Fruit fly (Drosophila melanogaster): Measurements from ENCODE around the gene mRpL45.

Gene mRpL45

DNA sequence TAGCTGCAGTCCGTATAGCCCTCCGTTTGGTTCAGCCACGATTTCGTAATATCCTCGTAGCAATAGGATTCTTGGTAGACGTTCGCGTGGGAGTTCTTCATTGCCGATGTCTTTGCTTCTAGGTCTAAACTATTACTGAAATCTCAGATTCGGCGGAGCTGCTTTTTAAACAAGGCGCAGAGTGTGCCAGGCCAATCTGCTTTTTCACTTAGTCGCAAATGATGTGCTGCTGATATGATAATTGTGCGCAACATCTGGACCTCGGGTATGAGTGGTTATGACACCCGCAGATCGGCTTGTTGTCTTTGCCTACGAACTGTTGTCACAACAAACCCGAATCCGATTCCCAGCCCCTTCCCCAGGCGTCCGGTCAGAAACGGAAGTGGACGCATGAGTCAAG is 31.8 kb upstream of the mRpL45 start, which contains the start of gene btn:
TSS of gene btn (minus strand) at position 101 of the 400 bp plus-strand sequence.
- TF ChIP-seq Dfd (GFP tag; optimal IDR thresholded peaks at IDR 0.05) (no peak), CG32264 (GFP tag; optimal IDR thresholded peaks at IDR 0.05) (no peak), h (GFP tag; optimal IDR thresholded peaks at IDR 0.05) (no peak), CG9705 (GFP tag; optimal IDR thresholded peaks at IDR 0.05) (no peak), psq (GFP tag; optimal IDR thresholded peaks at IDR 0.05) (no peak), brk (GFP tag; optimal IDR thresholded peaks at IDR 0.05) (no peak), GATAd (GFP tag; optimal IDR thresholded peaks at IDR 0.05) (no peak), Dif (GFP tag; optimal IDR thresholded peaks at IDR 0.05; ENCODE audit: partially characterized antibody) (no peak), tai (GFP tag; optimal IDR thresholded peaks at IDR 0.05) (no peak), Rel (GFP tag; optimal IDR thresholded peaks at IDR 0.05) (no peak), Rel (tag; optimal IDR thresholded peaks at IDR 0.05) (no peak), Abd-B (GFP tag; optimal IDR thresholded peaks at IDR 0.05) (no peak), sage (GFP tag; optimal IDR thresholded peaks at IDR 0.05) (no peak), br (GFP tag; optimal IDR thresholded peaks at IDR 0.05) (no peak), dsf (GFP tag; optimal IDR thresholded peaks at IDR 0.05; ENCODE audit: borderline replicate concordance) (no peak), dl (GFP tag; optimal IDR thresholded peaks at IDR 0.05; ENCODE audit: insufficient read depth in 1 of 2, partially characterized antibody in 2 of 2) (no peak), Hr83 (GFP tag; optimal IDR thresholded peaks at IDR 0.05; ENCODE audit: poor library complexity, severe bottlenecking) (no peak), pan (optimal IDR thresholded peaks at IDR 0.05) (no peak), Hnf4 (GFP tag; optimal IDR thresholded peaks at IDR 0.05) (no peak)

DNA sequence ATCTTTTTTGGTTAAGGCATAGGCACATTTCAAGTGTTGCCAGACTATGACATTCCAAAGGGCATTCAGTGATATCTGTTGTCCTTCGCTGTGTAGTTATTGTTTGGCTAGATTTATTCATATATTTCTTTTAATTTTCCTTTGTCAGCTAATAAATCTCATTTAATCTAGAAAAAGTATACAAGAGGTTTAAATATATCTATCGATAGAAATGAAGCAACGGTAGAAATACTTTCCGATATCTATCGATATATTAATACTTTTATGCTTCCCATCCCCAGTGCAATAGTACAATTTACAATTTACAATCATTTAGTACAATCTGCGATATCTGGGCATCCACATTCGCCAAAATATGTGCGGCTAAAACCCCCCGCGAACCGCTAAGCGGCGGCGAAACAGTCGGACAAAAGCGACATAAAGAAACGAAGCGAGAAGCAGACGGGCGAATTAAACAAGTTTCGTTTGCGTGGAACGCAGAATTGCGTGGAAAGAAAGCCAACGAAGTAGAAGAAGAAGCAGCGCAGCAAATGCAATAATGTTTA is 30.8 kb upstream of the mRpL45 start, which contains the start of gene Efa6:
TSS of gene Efa6 (plus strand) at position 337 of the 545 bp plus-strand sequence.
- TF ChIP-seq fru (GFP tag; optimal IDR thresholded peaks at IDR 0.05) (no peak), br (GFP tag; optimal IDR thresholded peaks at IDR 0.05) (no peak), psq (GFP tag; optimal IDR thresholded peaks at IDR 0.05) (peak; percentile 89), sage (GFP tag; optimal IDR thresholded peaks at IDR 0.05) (no peak), GATAd (GFP tag; optimal IDR thresholded peaks at IDR 0.05) (peak; percentile 29), Myc (optimal IDR thresholded peaks at IDR 0.05) (peak; percentile 31), Sp1 (GFP tag; optimal IDR thresholded peaks at IDR 0.05) (peak; percentile 36), sv (GFP tag; optimal IDR thresholded peaks at IDR 0.05) (peak; percentile 30), OdsH (GFP tag; optimal IDR thresholded peaks at IDR 0.05) (peak; percentile 57), lola (GFP tag; optimal IDR thresholded peaks at IDR 0.05) (no peak), h (GFP tag; optimal IDR thresholded peaks at IDR 0.05) (peak; percentile 74), Hnf4 (GFP tag; optimal IDR thresholded peaks at IDR 0.05) (peak; percentile 43), dsf (GFP tag; optimal IDR thresholded peaks at IDR 0.05; ENCODE audit: borderline replicate concordance) (peak; percentile 27), Rel (GFP tag; optimal IDR thresholded peaks at IDR 0.05) (no peak), Rel (tag; optimal IDR thresholded peaks at IDR 0.05) (peak; percentile 88), HLH106 (tag; optimal IDR thresholded peaks at IDR 0.05) (peak; percentile 31), Hr78 (GFP tag; optimal IDR thresholded peaks at IDR 0.05) (no peak), ey (GFP tag; optimal IDR thresholded peaks at IDR 0.05) (peak; percentile 3), rgr (GFP tag; optimal IDR thresholded peaks at IDR 0.05) (peak; percentile 52), brk (GFP tag; optimal IDR thresholded peaks at IDR 0.05) (no peak), Jra (GFP tag; optimal IDR thresholded peaks at IDR 0.05) (peak; percentile 63), pan (optimal IDR thresholded peaks at IDR 0.05) (no peak), jim (GFP tag; optimal IDR thresholded peaks at IDR 0.05) (no peak), foxo (GFP tag; optimal IDR thresholded peaks at IDR 0.05) (peak in 1 of 2 experiments; percentile 32), CG32264 (GFP tag; optimal IDR thresholded peaks at IDR 0.05) (no peak), CG9705 (GFP tag; optimal IDR thresholded peaks at IDR 0.05) (peak; percentile 12)

DNA sequence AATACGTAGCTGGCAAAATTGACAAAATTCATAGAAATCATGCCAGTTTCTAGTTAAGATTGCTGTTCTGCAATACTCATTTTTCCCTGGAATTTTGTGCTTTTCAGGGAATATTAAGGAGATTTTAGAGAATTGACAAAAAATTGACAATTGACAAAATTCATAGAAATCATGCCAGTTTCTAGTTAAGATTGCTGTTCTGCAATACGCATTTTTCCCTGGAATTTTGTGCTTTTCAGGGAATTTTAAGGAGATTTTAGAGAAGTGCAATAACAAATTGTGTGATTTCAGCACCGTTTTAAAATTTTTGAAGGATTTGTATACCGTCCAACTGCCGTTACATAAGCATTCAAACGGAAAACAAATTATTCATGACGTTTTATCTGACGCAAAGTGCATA is 29.5 kb upstream of the mRpL45 start:
- no peak for TF ChIP-seq brk (GFP tag; optimal IDR thresholded peaks at IDR 0.05)
- TF ChIP-seq fru (GFP tag; optimal IDR thresholded peaks at IDR 0.05): no peak
- no peak for TF ChIP-seq dsf (GFP tag; optimal IDR thresholded peaks at IDR 0.05; ENCODE audit: borderline replicate concordance)
- TF ChIP-seq Hr78 (GFP tag; optimal IDR thresholded peaks at IDR 0.05): no peak
- no peak for TF ChIP-seq Vsx2 (GFP tag; optimal IDR thresholded peaks at IDR 0.05; ENCODE audit: partially characterized antibody)
- no peak for TF ChIP-seq br (GFP tag; optimal IDR thresholded peaks at IDR 0.05)

DNA sequence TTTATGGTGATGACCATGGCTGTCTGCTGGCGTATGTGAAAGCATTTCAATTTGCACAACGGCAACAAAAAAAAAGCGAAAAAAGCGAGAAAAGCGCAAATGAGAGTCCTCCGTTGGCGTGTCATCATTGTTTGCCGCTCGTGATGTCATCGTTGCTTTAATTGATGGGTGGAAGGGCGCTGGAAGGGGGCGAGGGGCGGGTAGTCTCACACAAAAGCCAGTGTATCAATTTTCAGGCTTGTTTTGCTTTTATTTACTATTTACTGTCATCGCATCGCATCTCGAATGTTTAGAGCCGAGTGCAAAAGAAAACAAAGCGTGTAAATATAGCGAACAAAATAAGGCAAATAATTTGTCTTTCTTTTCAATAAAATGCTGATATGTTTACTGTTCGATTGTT is 29.0 kb upstream of the mRpL45 start:
- TF ChIP-seq Myc (optimal IDR thresholded peaks at IDR 0.05): no peak
- peak; percentile 13 for TF ChIP-seq dmrt93B (GFP tag; optimal IDR thresholded peaks at IDR 0.05)
- peak; percentile 29 for TF ChIP-seq rgr (GFP tag; optimal IDR thresholded peaks at IDR 0.05)

Data from whole organism, wandering third instar larva.